Worm (Caenorhabditis elegans) whole organism, L3 larva: ENCODE results near the gene R144.10.

Source experiments
- ZK546.5 ChIP-seq: sonication (generic microtip); optimal IDR thresholded peaks from 2 replicates; lab custom pipeline; 2017; ENCODE audit warnings: missing biosample characterization, missing genetic modification characterization
- aly-2 ChIP-seq: fragments of 150-350 bp; optimal IDR thresholded peaks from 2 replicates; lab custom pipeline; 2014; ENCODE audit warnings: missing biosample characterization, missing genetic modification characterization
- ama-1 ChIP-seq: fragments of 150-350 bp; optimal IDR thresholded peaks from 2 replicates; lab custom pipeline; 2018
- ceh-16 ChIP-seq: sonication (generic microtip); optimal IDR thresholded peaks from 2 replicates; lab custom pipeline; 2017; ENCODE audit warnings: missing biosample characterization, missing genetic modification characterization
- ceh-28 ChIP-seq: fragments of 150-350 bp; optimal IDR thresholded peaks from 2 replicates; lab custom pipeline; 2014; ENCODE audit warnings: missing biosample characterization, missing genetic modification reagents, missing genetic modification characterization
- ceh-82 ChIP-seq: fragments of 150-350 bp; optimal IDR thresholded peaks from 2 replicates; lab custom pipeline; 2014; ENCODE audit warnings: missing biosample characterization, missing genetic modification characterization
- daf-12 ChIP-seq: fragments of 150-350 bp; optimal IDR thresholded peaks from 2 replicates; lab custom pipeline; 2014; ENCODE audit warnings: missing biosample characterization, missing genetic modification reagents, missing genetic modification characterization
- egl-27 ChIP-seq: sonication (generic microtip); optimal IDR thresholded peaks from 4 replicates; lab custom pipeline; 2017; ENCODE audit warnings: missing biosample characterization, missing genetic modification reagents, missing genetic modification characterization
- egl-5 ChIP-seq: fragments of 150-350 bp; optimal IDR thresholded peaks from 2 replicates; lab custom pipeline; 2017; ENCODE audit warnings: missing biosample characterization, missing genetic modification reagents, missing genetic modification characterization, inconsistent platforms
- elt-1 ChIP-seq: fragments of 150-350 bp; optimal IDR thresholded peaks from 2 replicates; lab custom pipeline; 2014; ENCODE audit warnings: missing biosample characterization, missing genetic modification characterization
- elt-2 ChIP-seq: sonication (generic microtip); optimal IDR thresholded peaks from 2 replicates; lab custom pipeline; 2016; ENCODE audit warnings: missing genetic modification reagents, mild to moderate bottlenecking, missing genetic modification characterization, missing compliant biosample characterization
- elt-3 ChIP-seq, 3 experiments: fragments of 150-350 bp in 1 of 3; sonication (generic microtip) in 2 of 3; optimal IDR thresholded peaks; 2 replicates in 2 of 3; 4 replicates in 1 of 3; lab custom pipeline; 2014 to 2017; ENCODE audit warnings: missing biosample characterization in 3 of 3, missing genetic modification characterization in 3 of 3
- eor-1 ChIP-seq, 2 experiments: fragments of 150-350 bp; optimal IDR thresholded peaks; 2 replicates each; lab custom pipeline; 2014 to 2018; ENCODE audit warnings: missing biosample characterization in 2 of 2, missing genetic modification characterization in 2 of 2
- fkh-10 ChIP-seq: sonication (generic microtip); optimal IDR thresholded peaks from 2 replicates; lab custom pipeline; 2017; ENCODE audit warnings: missing biosample characterization, missing genetic modification reagents, missing genetic modification characterization
- fkh-2 ChIP-seq: fragments of 150-350 bp; optimal IDR thresholded peaks from 2 replicates; lab custom pipeline; 2014; ENCODE audit warnings: missing biosample characterization, missing genetic modification reagents, missing genetic modification characterization
- fos-1 ChIP-seq: fragments of 150-350 bp; optimal IDR thresholded peaks from 2 replicates; lab custom pipeline; 2014; ENCODE audit warnings: missing biosample characterization, missing genetic modification characterization
- hmg-11 ChIP-seq: sonication (generic microtip); optimal IDR thresholded peaks from 2 replicates; lab custom pipeline; 2016; ENCODE audit warnings: missing genetic modification characterization, missing compliant biosample characterization
- jun-1 ChIP-seq: fragments of 150-350 bp; optimal IDR thresholded peaks from 2 replicates; lab custom pipeline; 2014; ENCODE audit warnings: missing biosample characterization, missing genetic modification reagents, missing genetic modification characterization
- lin-15B ChIP-seq: fragments of 150-350 bp; optimal IDR thresholded peaks from 2 replicates; lab custom pipeline; 2014; ENCODE audit warnings: missing biosample characterization, missing genetic modification characterization
- lin-39 ChIP-seq: fragments of 150-350 bp; optimal IDR thresholded peaks from 2 replicates; lab custom pipeline; 2018; ENCODE audit warnings: missing biosample characterization, missing genetic modification reagents, missing genetic modification characterization
- lsy-12 ChIP-seq: sonication (generic microtip); optimal IDR thresholded peaks from 2 replicates; lab custom pipeline; 2016; ENCODE audit warnings: mild to moderate bottlenecking, missing genetic modification characterization, missing compliant biosample characterization
- mdl-1 ChIP-seq: fragments of 150-350 bp; optimal IDR thresholded peaks from 2 replicates; lab custom pipeline; 2014; ENCODE audit warnings: missing biosample characterization, missing genetic modification characterization
- mml-1 ChIP-seq: fragments of 150-350 bp; sonication (generic microtip); optimal IDR thresholded peaks from 3 replicates; lab custom pipeline; 2014; ENCODE audit warnings: missing biosample characterization, missing genetic modification characterization
- nfya-1 ChIP-seq: sonication (generic microtip); optimal IDR thresholded peaks from 2 replicates; lab custom pipeline; 2017; ENCODE audit warnings: missing genetic modification characterization, mild to moderate bottlenecking, missing compliant biosample characterization, antibody characterized with exemption, moderate library complexity; ENCODE audit not compliant: insufficient read depth
- nhr-11 ChIP-seq: fragments of 150-350 bp; optimal IDR thresholded peaks from 2 replicates; lab custom pipeline; 2014; ENCODE audit warnings: missing biosample characterization, missing genetic modification characterization
- nhr-12 ChIP-seq: fragments of 150-350 bp; optimal IDR thresholded peaks from 2 replicates; lab custom pipeline; 2014; ENCODE audit warnings: missing biosample characterization, missing genetic modification characterization
- nhr-23 ChIP-seq: fragments of 150-350 bp; optimal IDR thresholded peaks from 2 replicates; lab custom pipeline; 2014; ENCODE audit warnings: missing biosample characterization, missing genetic modification reagents, missing genetic modification characterization
- nhr-237 ChIP-seq: fragments of 150-350 bp; optimal IDR thresholded peaks from 2 replicates; lab custom pipeline; 2014; ENCODE audit warnings: missing biosample characterization, missing genetic modification characterization
- nhr-25 ChIP-seq: sonication (generic microtip); optimal IDR thresholded peaks from 2 replicates; lab custom pipeline; 2017; ENCODE audit warnings: missing biosample characterization, missing genetic modification characterization
- nhr-28 ChIP-seq: fragments of 150-350 bp; optimal IDR thresholded peaks from 2 replicates; lab custom pipeline; 2014; ENCODE audit warnings: missing biosample characterization, missing genetic modification characterization
- nhr-43 ChIP-seq: sonication (generic microtip); optimal IDR thresholded peaks from 2 replicates; lab custom pipeline; 2016; ENCODE audit warnings: mild to moderate bottlenecking, missing genetic modification characterization, missing compliant biosample characterization; ENCODE audit not compliant: poor library complexity, severe bottlenecking
- nhr-67 ChIP-seq: fragments of 150-350 bp; optimal IDR thresholded peaks from 2 replicates; lab custom pipeline; 2014; ENCODE audit warnings: missing biosample characterization, missing genetic modification characterization
- nhr-76 ChIP-seq: fragments of 150-350 bp; sonication (generic microtip); optimal IDR thresholded peaks from 5 replicates; lab custom pipeline; 2014; ENCODE audit warnings: missing biosample characterization, missing genetic modification characterization
- nhr-77 ChIP-seq: fragments of 150-350 bp; optimal IDR thresholded peaks from 2 replicates; lab custom pipeline; 2014; ENCODE audit warnings: missing biosample characterization, missing genetic modification characterization
- pha-4 ChIP-seq: fragments of 150-350 bp; optimal IDR thresholded peaks from 2 replicates; lab custom pipeline; 2014; ENCODE audit warnings: missing biosample characterization, missing genetic modification reagents, missing genetic modification characterization
- pqm-1 ChIP-seq: fragments of 150-350 bp; optimal IDR thresholded peaks from 2 replicates; lab custom pipeline; 2017; ENCODE audit warnings: missing biosample characterization, missing genetic modification characterization, inconsistent platforms
- sea-2 ChIP-seq: fragments of 150-350 bp; sonication (generic microtip); optimal IDR thresholded peaks from 4 replicates; lab custom pipeline; 2014; ENCODE audit warnings: missing biosample characterization, missing genetic modification reagents, missing genetic modification characterization
- skn-1 ChIP-seq: fragments of 150-350 bp; optimal IDR thresholded peaks from 2 replicates; lab custom pipeline; 2014; ENCODE audit warnings: missing biosample characterization, missing genetic modification characterization
- snpc-4 ChIP-seq: fragments of 150-350 bp; optimal IDR thresholded peaks from 2 replicates; lab custom pipeline; 2014; ENCODE audit warnings: missing biosample characterization, missing genetic modification characterization
- tbx-2 ChIP-seq: sonication (generic microtip); optimal IDR thresholded peaks from 2 replicates; lab custom pipeline; 2016; ENCODE audit warnings: mild to moderate bottlenecking, missing genetic modification characterization, missing compliant biosample characterization
- unc-39 ChIP-seq: sonication (generic microtip); optimal IDR thresholded peaks from 4 replicates; lab custom pipeline; 2017; ENCODE audit warnings: missing biosample characterization, missing genetic modification characterization
- zag-1 ChIP-seq: fragments of 150-350 bp; optimal IDR thresholded peaks from 2 replicates; lab custom pipeline; 2014; ENCODE audit warnings: missing biosample characterization, missing genetic modification characterization
- ztf-11 ChIP-seq: fragments of 150-350 bp; optimal IDR thresholded peaks from 2 replicates; lab custom pipeline; 2014; ENCODE audit warnings: missing biosample characterization, missing genetic modification characterization

R144.10 gene

DNA sequence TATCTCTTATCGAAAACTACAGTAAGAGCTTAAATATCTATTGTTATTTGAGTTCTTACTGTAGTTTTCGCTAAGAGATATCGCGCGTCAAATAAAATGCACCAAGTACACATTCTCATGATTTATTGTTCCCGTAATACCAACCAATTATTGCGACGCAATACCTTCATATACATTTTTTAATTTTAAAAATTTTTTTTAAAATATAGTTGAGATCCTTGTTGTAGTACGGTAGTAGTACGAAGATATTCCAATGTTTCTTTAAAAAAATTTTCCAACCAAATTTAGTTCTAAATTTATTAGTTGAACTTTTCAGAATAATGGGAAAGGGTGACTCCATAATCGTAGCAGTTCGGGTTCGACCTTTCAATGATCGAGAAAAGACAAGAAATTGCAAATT is 28.5 kb upstream of the R144.10 start, which contains the start of gene klp-6:
TSS of gene klp-6 (plus strand) at position 301 of the 400 bp plus-strand sequence.
- TF ChIP-seq egl-27 (tag; lab: Kevin White, UChicago) = no peak
- no peak for TF ChIP-seq ama-1 (lab: Kevin White, UChicago)
- no peak for TF ChIP-seq ztf-11 (tag; lab: Kevin White, UChicago)
- no peak for TF ChIP-seq elt-2
- no peak for TF ChIP-seq lin-39 (tag; lab: Kevin White, UChicago)
- no peak for TF ChIP-seq ceh-28 (tag; lab: Kevin White, UChicago)
- no peak for TF ChIP-seq fkh-10
- TF ChIP-seq nhr-43 (tag; lab: Kevin White, UChicago) = no peak
- TF ChIP-seq nfya-1 (tag; lab: Kevin White, UChicago) = no peak
- no peak for TF ChIP-seq snpc-4 (tag; lab: Kevin White, UChicago)
- TF ChIP-seq ceh-82 = no peak
- no peak for TF ChIP-seq lin-15B (tag; lab: Kevin White, UChicago)
- TF ChIP-seq jun-1 (tag; lab: Kevin White, UChicago) = no peak
- no peak for TF ChIP-seq daf-12
- no peak for TF ChIP-seq aly-2
- TF ChIP-seq mml-1 (tag; lab: Kevin White, UChicago) = no peak
- TF ChIP-seq pha-4 (tag; lab: Kevin White, UChicago) = no peak
- no peak for TF ChIP-seq pqm-1 (tag; lab: Kevin White, UChicago)
- no peak for TF ChIP-seq sea-2 (GFP tag; lab: Kevin White, UChicago)
- no peak for TF ChIP-seq lsy-12 (tag; lab: Kevin White, UChicago)

DNA sequence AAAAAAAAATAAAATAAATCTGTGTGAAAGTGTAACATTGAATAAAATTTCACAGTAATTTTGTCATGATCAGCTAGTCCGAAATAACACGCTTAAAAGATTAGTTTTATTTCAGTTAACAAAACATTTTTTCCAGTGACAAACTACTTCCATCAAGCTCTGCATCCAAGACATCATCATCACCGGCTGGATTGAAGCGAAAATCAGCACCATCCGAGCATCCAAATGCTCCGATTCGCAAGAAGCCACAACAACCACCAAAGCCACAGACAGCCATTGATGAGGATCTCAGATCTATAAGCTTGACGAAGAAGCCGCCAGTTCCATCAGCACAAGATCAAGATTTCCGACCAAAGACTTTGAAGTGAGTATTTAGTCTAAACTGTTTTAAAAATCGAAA is 25.1 kb upstream of the R144.10 start:
- TF ChIP-seq mml-1 (tag; lab: Kevin White, UChicago) (no peak), nhr-23 (tag; lab: Kevin White, UChicago) (no peak), fos-1 (no peak), aly-2 (no peak), elt-1 (tag; lab: Kevin White, UChicago) (no peak), nhr-77 (tag; lab: Kevin White, UChicago) (no peak), ama-1 (lab: Kevin White, UChicago) (no peak), skn-1 (tag; lab: Kevin White, UChicago) (no peak), nhr-67 (tag; lab: Kevin White, UChicago) (no peak), eor-1 (tag; optimal IDR thresholded peaks at IDR 0.05; lab: Kevin White, UChicago) (no peak), lin-15B (tag; lab: Kevin White, UChicago) (no peak), ceh-82 (no peak)

DNA sequence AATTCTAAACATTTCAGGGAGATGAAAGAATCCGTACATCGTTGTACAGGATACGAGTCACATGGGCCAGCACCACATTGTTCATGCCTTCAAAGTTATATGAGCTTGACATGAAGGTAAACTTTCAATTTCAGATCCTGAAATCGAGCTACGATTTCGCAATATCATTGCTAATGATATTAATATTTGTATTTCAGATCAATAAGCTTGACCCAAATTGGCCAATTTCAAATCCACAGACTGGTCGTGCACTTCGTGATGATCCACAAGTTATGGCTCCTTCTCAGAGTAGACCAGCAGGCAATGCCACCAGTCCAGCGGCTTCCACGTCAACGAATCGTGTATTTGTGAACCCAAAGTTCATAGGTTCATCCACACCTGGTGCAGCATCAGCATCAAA is 24.2 kb upstream of the R144.10 start:
- TF ChIP-seq sea-2 (GFP tag; lab: Kevin White, UChicago) (no peak), nhr-28 (no peak), nhr-237 (tag; lab: Kevin White, UChicago) (no peak), lsy-12 (tag; lab: Kevin White, UChicago) (no peak)
- TF ChIP-seq, all 47 proteins: peak for 0

ce11 chrIII:5025136-5025629 is 23.1 kb upstream of the R144.10 start:
- TF ChIP-seq nhr-28 (no peak), unc-39 (tag; lab: Kevin White, UChicago) (no peak), hmg-11 (tag; lab: Kevin White, UChicago) (no peak), egl-5 (tag; lab: Kevin White, UChicago) (no peak), sea-2 (GFP tag; lab: Kevin White, UChicago) (no peak), lin-39 (tag; lab: Kevin White, UChicago) (no peak), lsy-12 (tag; lab: Kevin White, UChicago) (peak; percentile 46), aly-2 (no peak), nhr-23 (tag; lab: Kevin White, UChicago) (peak; percentile 16), nhr-76 (no peak), zag-1 (no peak), nfya-1 (tag; lab: Kevin White, UChicago) (peak; percentile 12), nhr-11 (no peak), lin-15B (tag; lab: Kevin White, UChicago) (no peak), nhr-43 (tag; lab: Kevin White, UChicago) (peak; percentile 86), pha-4 (tag; lab: Kevin White, UChicago) (peak; percentile 71), fkh-2 (tag; lab: Kevin White, UChicago) (no peak), pqm-1 (tag; lab: Kevin White, UChicago) (no peak), fos-1 (no peak), ceh-28 (tag; lab: Kevin White, UChicago) (no peak), ZK546.5 (tag; lab: Kevin White, UChicago) (no peak), ztf-11 (tag; lab: Kevin White, UChicago) (no peak), tbx-2 (peak; percentile 16), snpc-4 (tag; lab: Kevin White, UChicago) (no peak), ceh-16 (tag; lab: Kevin White, UChicago) (no peak), nhr-12 (no peak), nhr-67 (tag; lab: Kevin White, UChicago) (no peak), ama-1 (lab: Kevin White, UChicago) (peak; percentile 98), mdl-1 (tag; lab: Kevin White, UChicago) (no peak), skn-1 (tag; lab: Kevin White, UChicago) (no peak), elt-3 (tag; optimal IDR thresholded peaks at IDR 0.05; lab: Kevin White, UChicago) (no peak), ceh-82 (no peak), nhr-237 (tag; lab: Kevin White, UChicago) (no peak), nhr-25 (peak; percentile 68), eor-1 (tag; optimal IDR thresholded peaks at IDR 0.05; lab: Kevin White, UChicago) (no peak), nhr-77 (tag; lab: Kevin White, UChicago) (no peak), jun-1 (tag; lab: Kevin White, UChicago) (no peak), elt-1 (tag; lab: Kevin White, UChicago) (no peak)
